Worm (Caenorhabditis elegans) whole organism, young adult: ENCODE data around the gene bgnt-1.4.
"Not testable (repeated sequence)": the region's sequence is repeated elsewhere in the genome, so short reads cannot be mapped to it uniquely, and the experiment has no call there.

Experiments used
- K12H6.12 ChIP-seq: fragments of 200-800 bp; sonication (Bioruptor generic); optimal IDR thresholded peaks from 2 replicates; lab custom pipeline; 2018; ENCODE audit warnings: mild to moderate bottlenecking, missing genetic modification characterization, missing compliant biosample characterization
- ama-1 ChIP-seq, 3 experiments: fragments of 150-350 bp in 1 of 3; sonication (generic microtip) in 2 of 3; optimal IDR thresholded peaks; 2 replicates each; lab custom pipeline; 2014 to 2018; ENCODE audit warnings: missing biosample characterization in 2 of 3, missing genetic modification characterization in 2 of 3, missing genetic modification reagents in 2 of 3
- die-1 ChIP-seq: sonication (generic microtip); optimal IDR thresholded peaks from 2 replicates; lab custom pipeline; 2016; ENCODE audit warnings: missing genotype, mild to moderate bottlenecking, missing genetic modification characterization, missing compliant biosample characterization
- dox-1 ChIP-seq: fragments of 200-800 bp; sonication (Bioruptor generic); IDR thresholded peaks from 2 replicates; pipeline ENCODE4 v1.3.6; 2022; ENCODE audit warnings: missing genetic modification reagents, missing genetic modification characterization, missing compliant biosample characterization
- ets-4 ChIP-seq: fragments of 200-800 bp; sonication (Bioruptor generic); optimal IDR thresholded peaks from 2 replicates; lab custom pipeline; 2018; ENCODE audit warnings: mild to moderate bottlenecking, missing genetic modification characterization, missing compliant biosample characterization
- him-1 ChIP-seq: sonication (generic microtip); optimal IDR thresholded peaks from 2 replicates; lab custom pipeline; 2016; ENCODE audit warnings: missing genotype, missing genetic modification reagents, missing genetic modification characterization, missing compliant biosample characterization
- nhr-120 ChIP-seq: fragments of 200-800 bp; sonication (Bioruptor generic); IDR thresholded peaks from 2 replicates; pipeline ENCODE4 v1.3.6; 2022; ENCODE audit warnings: missing genetic modification characterization, missing compliant biosample characterization
- pha-4 ChIP-seq: fragments of 150-350 bp; sonication (generic microtip); optimal IDR thresholded peaks from 2 replicates; lab custom pipeline; 2014; ENCODE audit warnings: missing biosample characterization, missing genetic modification reagents, missing genetic modification characterization
- sea-2 ChIP-seq: fragments of 200-800 bp; sonication (Bioruptor generic); IDR thresholded peaks from 2 replicates; pipeline ENCODE4 v1.3.6; 2022; ENCODE audit warnings: missing genetic modification characterization, missing compliant biosample characterization
- snpc-4 ChIP-seq, 5 experiments: fragments of 150-350 bp in 1 of 5; sonication (generic microtip) in 4 of 5; optimal IDR thresholded peaks; 2 replicates each; lab custom pipeline; 2014 to 2018; ENCODE audit warnings: missing genetic modification characterization in 5 of 5, missing biosample characterization in 3 of 5, antibody characterized with exemption in 2 of 5, mild to moderate bottlenecking in 2 of 5, missing compliant biosample characterization in 2 of 5, missing genotype in 2 of 5, moderate library complexity in 2 of 5, missing genetic modification reagents in 1 of 5
- tbp1 ChIP-seq: fragments of 200-800 bp; sonication (Bioruptor generic); optimal IDR thresholded peaks from 2 replicates; lab custom pipeline; 2018; ENCODE audit warnings: mild to moderate bottlenecking, missing genetic modification characterization, missing compliant biosample characterization

- not testable (repeated sequence) for TF ChIP-seq sea-2; tbp1 (GFP tag; lab: Kevin White, UChicago); K12H6.12 (tag; lab: Kevin White, UChicago); die-1; dox-1; him-1; ets-4; snpc-4 (GFP tag; optimal IDR thresholded peaks at IDR 0.05; lab: Kevin White, UChicago); snpc-4 (tag; optimal IDR thresholded peaks at IDR 0.05; lab: Kevin White, UChicago); ama-1 (optimal IDR thresholded peaks at IDR 0.05; lab: Kevin White, UChicago); ama-1 (GFP tag; optimal IDR thresholded peaks at IDR 0.05; lab: Kevin White, UChicago); pha-4 (tag; lab: Kevin White, UChicago); nhr-120
Measured at ce11 chrV:4767537-4767936, 6.8 kb downstream of the bgnt-1.4 start.
